Fruit fly (Drosophila melanogaster) whole organism, pupa: ENCODE measurements around the gene CG3734.

ENCODE experiments used
- CG10348 ChIP-seq: fragments of 200-800 bp; sonication (Bioruptor generic); IDR thresholded peaks from 2 replicates; pipeline ENCODE4 v1.3.6; 2022; ENCODE audit warnings: missing biosample characterization, missing genetic modification characterization
- CG12605 ChIP-seq: fragments of 200-800 bp; sonication (Bioruptor generic); IDR thresholded peaks from 2 replicates; pipeline ENCODE4 v1.3.6; 2022; ENCODE audit warnings: missing biosample characterization, missing genetic modification characterization
- CG13204 ChIP-seq: fragments of 200-800 bp; sonication (Bioruptor generic); optimal IDR thresholded peaks from 2 replicates; lab custom pipeline; 2018; ENCODE audit warnings: missing biosample characterization, mild to moderate bottlenecking, missing genetic modification characterization, moderate library complexity
- CG14655 ChIP-seq: fragments of 200-800 bp; sonication (Bioruptor generic); optimal IDR thresholded peaks from 3 replicates; lab custom pipeline; 2017; ENCODE audit warnings: mild to moderate bottlenecking, missing biosample characterization, missing genetic modification reagents, missing genetic modification characterization
- CG15710 ChIP-seq: fragments of 200-800 bp; sonication (Bioruptor generic); optimal IDR thresholded peaks from 2 replicates; lab custom pipeline; 2018; ENCODE audit warnings: missing biosample characterization, mild to moderate bottlenecking, missing genetic modification characterization, moderate library complexity
- CG17806 ChIP-seq: fragments of 200-800 bp; sonication (Bioruptor generic); optimal IDR thresholded peaks from 2 replicates; lab custom pipeline; 2018; ENCODE audit warnings: missing biosample characterization, mild to moderate bottlenecking, missing genetic modification characterization, moderate library complexity
- CG32121 ChIP-seq: fragments of 200-800 bp; sonication (Bioruptor generic); IDR thresholded peaks from 2 replicates; pipeline ENCODE4 v1.3.6; 2022; ENCODE audit warnings: missing biosample characterization, missing genetic modification characterization
- CG34367 ChIP-seq: fragments of 200-800 bp; sonication (Bioruptor generic); optimal IDR thresholded peaks from 2 replicates; lab custom pipeline; 2018; ENCODE audit warnings: missing biosample characterization, mild to moderate bottlenecking, missing genetic modification characterization
- CG4496 ChIP-seq: fragments of 200-800 bp; sonication (Bioruptor generic); IDR thresholded peaks from 3 replicates; pipeline ENCODE4 v1.3.6; 2022; ENCODE audit warnings: missing biosample characterization, missing genetic modification characterization
- CG8159 ChIP-seq: fragments of 200-800 bp; sonication (Bioruptor generic); optimal IDR thresholded peaks from 3 replicates; lab custom pipeline; 2018; ENCODE audit warnings: missing biosample characterization, mild to moderate bottlenecking, missing genetic modification characterization, moderate library complexity
- CG8301 ChIP-seq: fragments of 200-800 bp; sonication (Bioruptor generic); optimal IDR thresholded peaks from 2 replicates; lab custom pipeline; 2018; ENCODE audit warnings: missing biosample characterization, mild to moderate bottlenecking, missing genetic modification characterization
- CG9948 ChIP-seq: fragments of 200-800 bp; sonication (Bioruptor generic); optimal IDR thresholded peaks from 2 replicates; lab custom pipeline; 2018; ENCODE audit warnings: missing biosample characterization, mild to moderate bottlenecking, missing genetic modification characterization, moderate library complexity
- D1 ChIP-seq: fragments of 200-800 bp; sonication (Bioruptor generic); optimal IDR thresholded peaks from 2 replicates; lab custom pipeline; 2018; ENCODE audit warnings: missing biosample characterization, mild to moderate bottlenecking, missing genetic modification characterization, moderate library complexity
- EcR ChIP-seq: fragments of 200-800 bp; sonication (Bioruptor generic); optimal IDR thresholded peaks from 3 replicates; lab custom pipeline; 2019; ENCODE audit warnings: missing biosample characterization, missing genetic modification characterization, mild to moderate bottlenecking, moderate library complexity, missing genetic modification reagents
- Ets98B ChIP-seq: fragments of 200-800 bp; sonication (Bioruptor generic); IDR thresholded peaks from 2 replicates; pipeline ENCODE4 v1.3.6; 2022; ENCODE audit warnings: missing biosample characterization, missing genetic modification characterization
- Pif1A ChIP-seq: fragments of 200-800 bp; sonication (Bioruptor generic); optimal IDR thresholded peaks from 3 replicates; lab custom pipeline; 2016; ENCODE audit warnings: missing biosample characterization, missing genetic modification characterization
- Pif1B ChIP-seq: fragments of 200-800 bp; sonication (Bioruptor generic); optimal IDR thresholded peaks from 3 replicates; lab custom pipeline; 2016; ENCODE audit warnings: missing biosample characterization, missing genetic modification characterization
- Snoo ChIP-seq: fragments of 200-800 bp; sonication (Bioruptor generic); optimal IDR thresholded peaks from 3 replicates; lab custom pipeline; 2017; ENCODE audit warnings: missing biosample characterization, mild to moderate bottlenecking, missing genetic modification characterization, inconsistent platforms
- fd96Ca ChIP-seq: fragments of 200-800 bp; sonication (Bioruptor generic); IDR thresholded peaks from 3 replicates; pipeline ENCODE4 v1.3.6; 2022; ENCODE audit warnings: missing biosample characterization, missing genetic modification characterization
- gl ChIP-seq: fragments of 200-800 bp; sonication (Bioruptor generic); optimal IDR thresholded peaks from 2 replicates; lab custom pipeline; 2018; ENCODE audit warnings: missing biosample characterization, mild to moderate bottlenecking, missing genetic modification characterization
- rn ChIP-seq: fragments of 200-800 bp; sonication (Bioruptor generic); IDR thresholded peaks from 2 replicates; pipeline ENCODE4 v1.3.6; 2022; ENCODE audit warnings: missing biosample characterization, missing genetic modification characterization

CG3734 gene

dm6 chr3R:19387608-19388007 lies at the start of gene CG3734:
CG3734 (plus strand) TSS chr3R:19387861.
- TF ChIP-seq CG12605 (GFP tag; lab: Robert Waterston, UW), result no peak
- no peak for TF ChIP-seq fd96Ca (GFP tag; lab: Robert Waterston, UW)
- no peak for TF ChIP-seq CG8159 (tag; lab: Kevin White, UChicago)
- no peak for TF ChIP-seq EcR (GFP tag; lab: Kevin White, UChicago)
- no peak for TF ChIP-seq CG9948 (tag; lab: Kevin White, UChicago)
- no peak for TF ChIP-seq CG10348 (GFP tag; lab: Robert Waterston, UW)
- TF ChIP-seq CG14655 (GFP tag; lab: Kevin White, UChicago), result no peak
- TF ChIP-seq CG13204 (GFP tag; lab: Kevin White, UChicago), result no peak
- TF ChIP-seq D1 (tag; lab: Kevin White, UChicago), result no peak
- no peak for TF ChIP-seq CG32121
- no peak for TF ChIP-seq Ets98B
- TF ChIP-seq gl (tag; lab: Kevin White, UChicago), result no peak
- TF ChIP-seq Snoo (tag; lab: Kevin White, UChicago), result no peak
- no peak for TF ChIP-seq rn
- no peak for TF ChIP-seq Pif1B (GFP tag; lab: Kevin White, UChicago)
- no peak for TF ChIP-seq CG4496 (GFP tag; lab: Robert Waterston, UW)
- no peak for TF ChIP-seq CG34367
- TF ChIP-seq Pif1A (GFP tag; lab: Kevin White, UChicago), result no peak

- TF ChIP-seq CG15710 (tag; lab: Kevin White, UChicago) (no peak), CG12605 (GFP tag; lab: Robert Waterston, UW) (no peak), D1 (tag; lab: Kevin White, UChicago) (no peak), rn (no peak), gl (tag; lab: Kevin White, UChicago) (no peak), Snoo (tag; lab: Kevin White, UChicago) (no peak), CG4496 (GFP tag; lab: Robert Waterston, UW) (no peak), CG13204 (GFP tag; lab: Kevin White, UChicago) (no peak), EcR (GFP tag; lab: Kevin White, UChicago) (no peak), CG8301 (tag; lab: Kevin White, UChicago) (no peak), Ets98B (no peak), Pif1B (GFP tag; lab: Kevin White, UChicago) (no peak), CG9948 (tag; lab: Kevin White, UChicago) (no peak), CG17806 (no peak), CG8159 (tag; lab: Kevin White, UChicago) (no peak), CG32121 (no peak), fd96Ca (GFP tag; lab: Robert Waterston, UW) (no peak), CG34367 (no peak)
Observed at dm6 chr3R:19339205-19339724, 48.4 kb upstream of the CG3734 start.

dm6 chr3R:19340312-19341079 lies 47.2 kb upstream of the CG3734 start:
- TF ChIP-seq CG15710 (tag; lab: Kevin White, UChicago) (no peak), Pif1B (GFP tag; lab: Kevin White, UChicago) (no peak), CG8301 (tag; lab: Kevin White, UChicago) (no peak), fd96Ca (GFP tag; lab: Robert Waterston, UW) (no peak), Pif1A (GFP tag; lab: Kevin White, UChicago) (no peak), CG10348 (GFP tag; lab: Robert Waterston, UW) (no peak), Snoo (tag; lab: Kevin White, UChicago) (no peak), EcR (GFP tag; lab: Kevin White, UChicago) (no peak), CG14655 (GFP tag; lab: Kevin White, UChicago) (no peak), CG32121 (no peak), CG4496 (GFP tag; lab: Robert Waterston, UW) (no peak), CG17806 (no peak), CG9948 (tag; lab: Kevin White, UChicago) (no peak), Ets98B (no peak), CG12605 (GFP tag; lab: Robert Waterston, UW) (no peak), D1 (tag; lab: Kevin White, UChicago) (no peak), CG34367 (no peak), CG8159 (tag; lab: Kevin White, UChicago) (no peak), rn (no peak)
- TF ChIP-seq, all 21 proteins: peak for 0

dm6 chr3R:19341779-19342178 lies 45.9 kb upstream of the CG3734 start:
- TF ChIP-seq CG34367 (no peak), Ets98B (no peak), Pif1B (GFP tag; lab: Kevin White, UChicago) (no peak)
- TF ChIP-seq, all 21 proteins: peak for 0

- no peak for TF ChIP-seq Ets98B
- TF ChIP-seq CG8159 (tag; lab: Kevin White, UChicago), result no peak
- no peak for TF ChIP-seq Pif1B (GFP tag; lab: Kevin White, UChicago)
Observed at dm6 chr3R:19343534-19344325, 43.9 kb upstream of the CG3734 start.
